Fruit fly (Drosophila melanogaster): ENCODE data around the gene Saf6.

The Saf6 gene

dm6 chr2L:850727-851257 is 35.0 kb upstream of the Saf6 start, which contains the start of gene drongo (continued):
- TF ChIP-seq CG7786 (GFP tag; optimal IDR thresholded peaks at IDR 0.05) (no peak), CG8388 (GFP tag; optimal IDR thresholded peaks at IDR 0.05) (no peak), cg (GFP tag; optimal IDR thresholded peaks at IDR 0.05) (peak; percentile 80), CG7987 (GFP tag; optimal IDR thresholded peaks at IDR 0.05) (peak; percentile 36), trem (tag; optimal IDR thresholded peaks at IDR 0.05) (peak; percentile 64), zen (tag; optimal IDR thresholded peaks at IDR 0.05) (no peak), ATbp (GFP tag; optimal IDR thresholded peaks at IDR 0.05) (peak; percentile 34), CG33557 (GFP tag; optimal IDR thresholded peaks at IDR 0.05) (peak; percentile 33), CG5953 (GFP tag; IDR thresholded peaks at IDR 0.05) (peak; percentile 47; the same call in 1 of the 2 replicates), CG4820 (GFP tag; optimal IDR thresholded peaks at IDR 0.05) (no peak), ara (GFP tag; IDR thresholded peaks at IDR 0.05) (no peak), Side (GFP tag; optimal IDR thresholded peaks at IDR 0.05) (no peak), Aef1 (GFP tag; IDR thresholded peaks at IDR 0.05) (peak; percentile 54; the same call in 2 of the 3 replicates), CG32532 (GFP tag; IDR thresholded peaks at IDR 0.05) (no peak), CG11093 (GFP tag; IDR thresholded peaks at IDR 0.05) (no peak), gcm (GFP tag; optimal IDR thresholded peaks at IDR 0.05) (peak; percentile 33), CG2678 (tag; optimal IDR thresholded peaks at IDR 0.05) (peak; percentile 15), run (tag; optimal IDR thresholded peaks at IDR 0.05) (no peak), CG11085 (GFP tag; IDR thresholded peaks at IDR 0.05) (no peak), prd (optimal IDR thresholded peaks at IDR 0.05) (no peak), prd (GFP tag; IDR thresholded peaks at IDR 0.05) (0 out of 3 replicates have a peak, but pooled peaks have one; percentile 15), BtbVII (GFP tag; optimal IDR thresholded peaks at IDR 0.05) (no peak), zfh1 (GFP tag; IDR thresholded peaks at IDR 0.05) (0 out of 3 replicates have a peak, but pooled peaks have one; percentile 43), Fer3 (tag; optimal IDR thresholded peaks at IDR 0.05) (peak; percentile 23), CG2199 (GFP tag; IDR thresholded peaks at IDR 0.05) (peak; percentile 73; the same call in 1 of the 3 replicates), CG8089 (GFP tag; optimal IDR thresholded peaks at IDR 0.05) (peak; percentile 17), CG13775 (GFP tag; optimal IDR thresholded peaks at IDR 0.05) (no peak), E2f2 (GFP tag; IDR thresholded peaks at IDR 0.05) (peak; percentile 97), mirr (GFP tag; optimal IDR thresholded peaks at IDR 0.05) (peak; percentile 64), CG10654 (GFP tag; optimal IDR thresholded peaks at IDR 0.05) (no peak), cad (GFP tag; optimal IDR thresholded peaks at IDR 0.05) (no peak), ems (GFP tag; optimal IDR thresholded peaks at IDR 0.05) (peak; percentile 45), rib (GFP tag; IDR thresholded peaks at IDR 0.05) (peak; percentile 85), CG16813 (GFP tag; IDR thresholded peaks at IDR 0.05; ENCODE audit: partially characterized antibody) (peak; percentile 50; the same call in 1 of the 3 replicates), CG11247 (GFP tag; IDR thresholded peaks at IDR 0.05) (peak; percentile 33; the same call in 1 of the 2 replicates), exex (tag; optimal IDR thresholded peaks at IDR 0.05) (no peak), CG16815 (GFP tag; optimal IDR thresholded peaks at IDR 0.05) (no peak), sug (tag; optimal IDR thresholded peaks at IDR 0.05) (peak; percentile 57), pita (GFP tag; optimal IDR thresholded peaks at IDR 0.05) (peak; percentile 74), CG7963 (GFP tag; IDR thresholded peaks at IDR 0.05; ENCODE audit: partially characterized antibody) (no peak), mld (GFP tag; IDR thresholded peaks at IDR 0.05; ENCODE audit: partially characterized antibody) (no peak), Nf-YB (GFP tag; optimal IDR thresholded peaks at IDR 0.05) (peak; percentile 1), CG3407 (GFP tag; optimal IDR thresholded peaks at IDR 0.05) (peak; percentile 5), CG10147 (GFP tag; optimal IDR thresholded peaks at IDR 0.05) (no peak), lola (GFP tag; optimal IDR thresholded peaks at IDR 0.05) (no peak), salm (tag; optimal IDR thresholded peaks at IDR 0.05) (peak; percentile 67), Hr51 (GFP tag; optimal IDR thresholded peaks at IDR 0.05) (peak in 1 of 2 experiments; percentile 14), Hr3 (GFP tag; optimal IDR thresholded peaks at IDR 0.05) (no peak), mam (GFP tag; optimal IDR thresholded peaks at IDR 0.05) (no peak), HLHmδ (GFP tag; optimal IDR thresholded peaks at IDR 0.05) (peak; percentile 90)
